Worm (Caenorhabditis elegans): ENCODE data around the gene atp-2.
A peak's percentile ranks its signal among the peaks of the same experiment; 100 is the strongest.

atp-2 gene

ce11 chrIII:5227831-5228467 is at the start of gene atp-2, which contains the start of the genes C34E10.12 and C34E10.10:
Gene atp-2, plus strand, starts transcription at chrIII:5228417.
Gene C34E10.12, minus strand, starts transcription at chrIII:5227881.
Gene C34E10.10, minus strand, starts transcription at chrIII:5227884.
- TF ChIP-seq unc-62 (GFP tag; optimal IDR thresholded peaks at IDR 0.05) (no peak), nhr-11 (tag; optimal IDR thresholded peaks at IDR 0.05) (peak; percentile 30), jun-1 (tag; optimal IDR thresholded peaks at IDR 0.05) (peak; percentile 2), elt-2 (tag; optimal IDR thresholded peaks at IDR 0.05) (peak; percentile 62), ceh-82 (tag; optimal IDR thresholded peaks at IDR 0.05) (peak; percentile 9), nhr-28 (tag; optimal IDR thresholded peaks at IDR 0.05) (no peak), nfya-1 (tag; optimal IDR thresholded peaks at IDR 0.05; ENCODE audit: insufficient read depth) (peak; percentile 93), lin-39 (tag; optimal IDR thresholded peaks at IDR 0.05) (peak; percentile 94), nhr-43 (tag; optimal IDR thresholded peaks at IDR 0.05; ENCODE audit: poor library complexity, severe bottlenecking) (peak; percentile 80), pha-4 (tag; optimal IDR thresholded peaks at IDR 0.05) (peak; percentile 97), hmg-11 (tag; optimal IDR thresholded peaks at IDR 0.05) (peak; percentile 91), eor-1 (tag; optimal IDR thresholded peaks at IDR 0.05) (no peak), daf-12 (tag; optimal IDR thresholded peaks at IDR 0.05) (no peak), nhr-25 (tag; optimal IDR thresholded peaks at IDR 0.05) (peak; percentile 78), snpc-4 (tag; optimal IDR thresholded peaks at IDR 0.05) (peak; percentile 40), pqm-1 (tag; optimal IDR thresholded peaks at IDR 0.05) (peak; percentile 42), lsy-12 (tag; optimal IDR thresholded peaks at IDR 0.05) (peak; percentile 77), skn-1 (tag; optimal IDR thresholded peaks at IDR 0.05) (peak; percentile 57), ama-1 (optimal IDR thresholded peaks at IDR 0.05) (peak; percentile 42), R02D3.7 (tag; optimal IDR thresholded peaks at IDR 0.05) (peak; percentile 50), ztf-4 (tag; optimal IDR thresholded peaks at IDR 0.05) (peak; percentile 25), nhr-77 (tag; optimal IDR thresholded peaks at IDR 0.05) (no peak), tbx-2 (tag; optimal IDR thresholded peaks at IDR 0.05) (peak; percentile 29), nhr-23 (tag; optimal IDR thresholded peaks at IDR 0.05) (peak; percentile 92), fkh-10 (GFP tag; optimal IDR thresholded peaks at IDR 0.05) (peak; percentile 33), fos-1 (tag; optimal IDR thresholded peaks at IDR 0.05) (no peak), lin-15B (tag; optimal IDR thresholded peaks at IDR 0.05) (peak; percentile 95), egl-5 (tag; optimal IDR thresholded peaks at IDR 0.05) (peak; percentile 88)

ce11 chrIII:5179166-5179565 is 49.1 kb upstream of the atp-2 start:
- TF ChIP-seq fkh-2 (tag; optimal IDR thresholded peaks at IDR 0.05) (no peak), nhr-67 (tag; optimal IDR thresholded peaks at IDR 0.05) (no peak), nfya-1 (tag; optimal IDR thresholded peaks at IDR 0.05; ENCODE audit: insufficient read depth) (peak; percentile 95), ceh-82 (tag; optimal IDR thresholded peaks at IDR 0.05) (no peak), eor-1 (tag; optimal IDR thresholded peaks at IDR 0.05) (no peak), fkh-10 (GFP tag; optimal IDR thresholded peaks at IDR 0.05) (no peak), unc-62 (GFP tag; optimal IDR thresholded peaks at IDR 0.05) (no peak), nhr-43 (tag; optimal IDR thresholded peaks at IDR 0.05; ENCODE audit: poor library complexity, severe bottlenecking) (no peak)

- peak; percentile 14 for TF ChIP-seq nfya-1 (tag; optimal IDR thresholded peaks at IDR 0.05; ENCODE audit: insufficient read depth)
- TF ChIP-seq elt-2 (tag; optimal IDR thresholded peaks at IDR 0.05), result peak; percentile 67
- TF ChIP-seq pha-4 (tag; optimal IDR thresholded peaks at IDR 0.05), result peak; percentile 6
- TF ChIP-seq ceh-9 (tag; optimal IDR thresholded peaks at IDR 0.05), result no peak
- TF ChIP-seq nhr-237 (tag; optimal IDR thresholded peaks at IDR 0.05), result no peak
- no peak for TF ChIP-seq R02D3.7 (tag; optimal IDR thresholded peaks at IDR 0.05)
- TF ChIP-seq aly-2 (tag; optimal IDR thresholded peaks at IDR 0.05), result no peak
- no peak for TF ChIP-seq elt-1 (tag; optimal IDR thresholded peaks at IDR 0.05)
- TF ChIP-seq hmg-11 (tag; optimal IDR thresholded peaks at IDR 0.05), result no peak
- TF ChIP-seq fos-1 (tag; optimal IDR thresholded peaks at IDR 0.05), result no peak
- TF ChIP-seq ceh-82 (tag; optimal IDR thresholded peaks at IDR 0.05), result no peak
Measured at ce11 chrIII:5180588-5180987, 47.6 kb upstream of the atp-2 start.

- no peak for TF ChIP-seq nhr-28 (tag; optimal IDR thresholded peaks at IDR 0.05)
- TF ChIP-seq ztf-4 (tag; optimal IDR thresholded peaks at IDR 0.05), result no peak
- TF ChIP-seq nhr-11 (tag; optimal IDR thresholded peaks at IDR 0.05), result no peak
- TF ChIP-seq jun-1 (tag; optimal IDR thresholded peaks at IDR 0.05), result no peak
- no peak for TF ChIP-seq nhr-237 (tag; optimal IDR thresholded peaks at IDR 0.05)
- no peak for TF ChIP-seq ama-1 (optimal IDR thresholded peaks at IDR 0.05)
Measured at ce11 chrIII:5181217-5181616, 47.0 kb upstream of the atp-2 start.
